Fruit fly (Drosophila melanogaster): ENCODE data around the gene XNP.

dm6 chr3R:25447451-25447850, 35.2 kb downstream of the XNP start:
- TF ChIP-seq ttk (optimal IDR thresholded peaks at IDR 0.05) (no peak), psq (optimal IDR thresholded peaks at IDR 0.05) (no peak), h (optimal IDR thresholded peaks at IDR 0.05) (no peak)
